Fruit fly (Drosophila melanogaster): ENCODE measurements around the gene CG43095.

DNA sequence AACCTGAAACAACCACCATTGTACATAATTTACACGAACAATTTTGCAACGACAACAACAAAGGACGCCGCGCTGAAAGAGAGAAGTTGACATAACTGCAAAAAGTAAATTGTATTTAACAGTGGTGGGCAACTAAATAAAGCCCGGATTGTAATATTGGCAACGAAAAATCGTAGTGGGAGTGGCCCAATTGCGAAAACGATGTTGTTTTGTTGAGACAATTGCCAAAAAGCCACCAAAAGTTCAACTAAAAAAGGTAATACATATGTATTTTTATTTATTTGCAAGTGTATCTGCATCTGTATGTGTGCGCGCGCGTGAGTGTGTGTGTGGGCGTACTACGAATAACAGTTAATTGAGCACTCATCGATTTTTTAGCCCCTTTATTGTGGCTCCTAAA lies 20.5 kb downstream of the CG43095 start:
- TF ChIP-seq psq (optimal IDR thresholded peaks at IDR 0.05) (no peak), ttk (optimal IDR thresholded peaks at IDR 0.05) (no peak), h (optimal IDR thresholded peaks at IDR 0.05) (no peak), Sin3A (optimal IDR thresholded peaks at IDR 0.05) (no peak)

Data from Kc167 (cell line).